Fruit fly (Drosophila melanogaster) whole organism, prepupa: ENCODE measurements around the gene CG8319.

ENCODE experiments used
- CG10631 ChIP-seq: fragments of 200-800 bp; sonication (Bioruptor generic); optimal IDR thresholded peaks from 2 replicates; lab custom pipeline; 2016; ENCODE audit warnings: missing biosample characterization, missing genetic modification characterization
- CG10669 ChIP-seq: fragments of 200-800 bp; sonication (Bioruptor generic); optimal IDR thresholded peaks from 3 replicates; lab custom pipeline; 2018; ENCODE audit warnings: missing biosample characterization, mild to moderate bottlenecking, missing genetic modification characterization, moderate library complexity
- CG11762 ChIP-seq: fragments of 200-800 bp; sonication (Bioruptor generic); optimal IDR thresholded peaks from 3 replicates; lab custom pipeline; 2016; ENCODE audit warnings: missing biosample characterization, missing genetic modification characterization; ENCODE audit not compliant: insufficient read depth
- CG11902 ChIP-seq: fragments of 200-800 bp; sonication (Bioruptor generic); optimal IDR thresholded peaks from 3 replicates; lab custom pipeline; 2016; ENCODE audit warnings: missing biosample characterization, missing genetic modification characterization
- CG15336 ChIP-seq: fragments of 200-800 bp; sonication (Bioruptor generic); IDR thresholded peaks from 2 replicates; pipeline ENCODE4 v1.3.6; 2022; ENCODE audit warnings: missing biosample characterization, missing genetic modification characterization
- CG1621 ChIP-seq: fragments of 200-800 bp; sonication (Bioruptor generic); optimal IDR thresholded peaks from 3 replicates; lab custom pipeline; 2018; ENCODE audit warnings: missing biosample characterization, mild to moderate bottlenecking, missing genetic modification characterization
- CG16779 ChIP-seq: fragments of 200-800 bp; sonication (Bioruptor generic); optimal IDR thresholded peaks from 3 replicates; lab custom pipeline; 2017; ENCODE audit warnings: missing biosample characterization, mild to moderate bottlenecking, missing genetic modification characterization
- CG31627 ChIP-seq: fragments of 200-800 bp; sonication (Bioruptor generic); optimal IDR thresholded peaks from 3 replicates; lab custom pipeline; 2016; ENCODE audit warnings: missing biosample characterization, missing genetic modification characterization
- CG32006 ChIP-seq: fragments of 200-800 bp; sonication (Bioruptor generic); optimal IDR thresholded peaks from 3 replicates; lab custom pipeline; 2017; ENCODE audit warnings: missing biosample characterization, mild to moderate bottlenecking, missing genetic modification characterization
- CG34406 ChIP-seq: fragments of 200-800 bp; sonication (Bioruptor generic); optimal IDR thresholded peaks from 3 replicates; lab custom pipeline; 2016; ENCODE audit warnings: missing biosample characterization, missing genetic modification characterization
- CG3919 ChIP-seq: fragments of 200-800 bp; sonication (Bioruptor generic); optimal IDR thresholded peaks from 3 replicates; lab custom pipeline; 2016; ENCODE audit warnings: missing biosample characterization, missing genetic modification characterization
- CG4318 ChIP-seq: fragments of 200-800 bp; sonication (Bioruptor generic); optimal IDR thresholded peaks from 3 replicates; lab custom pipeline; 2017; ENCODE audit warnings: missing biosample characterization, mild to moderate bottlenecking, missing genetic modification characterization
- CG6163 ChIP-seq: fragments of 200-800 bp; sonication (Bioruptor generic); IDR thresholded peaks from 3 replicates; pipeline ENCODE4 v1.3.6; 2022; ENCODE audit warnings: missing biosample characterization, missing genetic modification characterization
- CG6276 ChIP-seq: fragments of 200-800 bp; sonication (Bioruptor generic); optimal IDR thresholded peaks from 2 replicates; lab custom pipeline; 2017; ENCODE audit warnings: missing biosample characterization, mild to moderate bottlenecking, missing genetic modification characterization
- CG6808 ChIP-seq: fragments of 200-800 bp; sonication (Bioruptor generic); optimal IDR thresholded peaks from 3 replicates; lab custom pipeline; 2017; ENCODE audit warnings: missing biosample characterization, missing genetic modification characterization, mild to moderate bottlenecking, moderate library complexity, missing genetic modification reagents
- CG6854 ChIP-seq: fragments of 200-800 bp; sonication (Bioruptor generic); optimal IDR thresholded peaks from 2 replicates; lab custom pipeline; 2017; ENCODE audit warnings: missing biosample characterization, mild to moderate bottlenecking, missing genetic modification characterization
- CG7368 ChIP-seq: fragments of 200-800 bp; sonication (Bioruptor generic); optimal IDR thresholded peaks from 3 replicates; lab custom pipeline; 2016; ENCODE audit warnings: missing biosample characterization, missing genetic modification characterization
- CG8119 ChIP-seq: fragments of 200-800 bp; sonication (Bioruptor generic); IDR thresholded peaks from 3 replicates; pipeline ENCODE4 v1.3.6; 2022; ENCODE audit warnings: missing biosample characterization, missing genetic modification characterization
- CG9139 ChIP-seq: fragments of 200-800 bp; sonication (Bioruptor generic); optimal IDR thresholded peaks from 3 replicates; lab custom pipeline; 2017; ENCODE audit warnings: missing biosample characterization, mild to moderate bottlenecking, missing genetic modification characterization
- Eip75B ChIP-seq: fragments of 200-800 bp; sonication (Bioruptor generic); optimal IDR thresholded peaks from 3 replicates; lab custom pipeline; 2016; ENCODE audit warnings: missing biosample characterization, missing genetic modification characterization
- Gug ChIP-seq: fragments of 200-800 bp; sonication (Bioruptor generic); IDR thresholded peaks from 2 replicates; pipeline ENCODE4 v1.3.6; 2022; ENCODE audit warnings: missing biosample characterization, missing genetic modification characterization
- Hr38 ChIP-seq: sonication (Bioruptor generic); optimal IDR thresholded peaks from 2 replicates; lab custom pipeline; 2016; ENCODE audit warnings: missing biosample characterization, missing genetic modification characterization
- Hr4 ChIP-seq: fragments of 200-800 bp; sonication (Bioruptor generic); optimal IDR thresholded peaks from 3 replicates; lab custom pipeline; 2016; ENCODE audit warnings: missing biosample characterization, missing genetic modification characterization
- Lpt ChIP-seq: fragments of 200-800 bp; sonication (Bioruptor generic); optimal IDR thresholded peaks from 3 replicates; lab custom pipeline; 2016; ENCODE audit warnings: missing biosample characterization, missing genetic modification characterization
- Met ChIP-seq: fragments of 200-800 bp; sonication (Bioruptor generic); optimal IDR thresholded peaks from 3 replicates; lab custom pipeline; 2016; ENCODE audit warnings: missing biosample characterization, missing genetic modification characterization
- Sox14 ChIP-seq: fragments of 200-800 bp; sonication (Bioruptor generic); optimal IDR thresholded peaks from 3 replicates; lab custom pipeline; 2016; ENCODE audit warnings: missing biosample characterization, missing genetic modification characterization
- achi ChIP-seq: fragments of 200-800 bp; sonication (Bioruptor generic); optimal IDR thresholded peaks from 3 replicates; lab custom pipeline; 2016; ENCODE audit warnings: missing biosample characterization, missing genetic modification characterization
- dsx ChIP-seq: fragments of 200-800 bp; optimal IDR thresholded peaks from 3 replicates; lab custom pipeline; 2019; ENCODE audit warnings: missing biosample characterization, mild to moderate bottlenecking, missing genetic modification characterization, moderate library complexity; ENCODE audit not compliant: poor library complexity, severe bottlenecking
- fd59A ChIP-seq: fragments of 200-800 bp; sonication (Bioruptor generic); optimal IDR thresholded peaks from 2 replicates; lab custom pipeline; 2017; ENCODE audit warnings: missing biosample characterization, mild to moderate bottlenecking, missing genetic modification characterization, missing genetic modification reagents
- fkh ChIP-seq: fragments of 200-800 bp; sonication (Bioruptor generic); optimal IDR thresholded peaks from 3 replicates; lab custom pipeline; 2017; ENCODE audit warnings: missing biosample characterization, mild to moderate bottlenecking, missing genetic modification characterization, moderate library complexity
- lz ChIP-seq: fragments of 200-800 bp; sonication (Bioruptor generic); optimal IDR thresholded peaks from 3 replicates; lab custom pipeline; 2016; ENCODE audit warnings: missing biosample characterization, missing genetic modification characterization
- net ChIP-seq: fragments of 200-800 bp; sonication (Bioruptor generic); optimal IDR thresholded peaks from 3 replicates; lab custom pipeline; 2016; ENCODE audit warnings: missing biosample characterization, missing genetic modification characterization
- spab ChIP-seq: fragments of 200-800 bp; sonication (Bioruptor generic); optimal IDR thresholded peaks from 2 replicates; lab custom pipeline; 2017; ENCODE audit warnings: missing biosample characterization, mild to moderate bottlenecking, missing genetic modification characterization, missing genetic modification reagents
- ss ChIP-seq, 2 experiments: fragments of 200-800 bp; sonication (Bioruptor generic); optimal IDR thresholded peaks; 2 replicates in 1 of 2; 3 replicates in 1 of 2; lab custom pipeline; 2017 to 2018; ENCODE audit warnings: mild to moderate bottlenecking in 2 of 2, missing biosample characterization in 2 of 2, missing genetic modification characterization in 2 of 2, moderate library complexity in 1 of 2
- svp ChIP-seq: fragments of 200-800 bp; sonication (Bioruptor generic); peaks from one replicate; lab custom pipeline; 2016; ENCODE audit warnings: missing biosample characterization, missing genetic modification characterization
- vri ChIP-seq: fragments of 200-800 bp; sonication (Bioruptor generic); optimal IDR thresholded peaks from 3 replicates; lab custom pipeline; 2016; ENCODE audit warnings: missing biosample characterization, mild to moderate bottlenecking, missing genetic modification characterization

The CG8319 gene

dm6 chr3R:9646104-9646707, 19.1 kb downstream of the CG8319 start, which contains the start of gene Fst:
Gene Fst, minus strand, starts transcription at chr3R:9646154.
- TF ChIP-seq fkh (GFP tag; lab: Kevin White, UChicago) (peak; percentile 38), Lpt (GFP tag; lab: Kevin White, UChicago) (no peak), svp (GFP tag; lab: Kevin White, UChicago) (peak; percentile 1), spab (GFP tag; lab: Kevin White, UChicago) (no peak), Met (GFP tag; lab: Kevin White, UChicago) (no peak), CG4318 (GFP tag; lab: Kevin White, UChicago) (no peak), Eip75B (GFP tag; lab: Kevin White, UChicago) (no peak), CG8119 (GFP tag; lab: Robert Waterston, UW) (no peak), Sox14 (GFP tag; lab: Kevin White, UChicago) (no peak), vri (GFP tag; lab: Kevin White, UChicago) (peak; percentile 40)

DNA sequence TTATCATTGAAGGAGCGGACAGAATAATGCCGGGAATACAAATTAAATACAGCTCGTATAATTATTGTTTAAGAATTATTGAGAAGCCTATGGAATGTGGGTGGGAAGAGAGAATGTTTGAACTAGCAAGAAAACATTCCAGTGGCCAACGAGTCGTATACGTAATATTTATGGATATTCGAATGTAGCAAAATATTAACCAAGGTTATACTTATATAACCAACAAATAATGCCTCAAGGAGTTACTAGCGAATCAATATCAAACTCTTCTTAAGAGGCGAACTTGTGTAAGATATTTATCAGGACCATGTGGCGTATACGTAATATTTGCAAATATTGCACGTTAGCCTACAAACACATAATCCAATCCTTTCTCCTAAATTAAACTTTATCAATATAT, 38.3 kb downstream of the CG8319 start:
- TF ChIP-seq CG10669 (GFP tag; lab: Kevin White, UChicago) = no peak
- TF ChIP-seq Hr38 = no peak
- no peak for TF ChIP-seq dsx (GFP tag; lab: Kevin White, UChicago)
- no peak for TF ChIP-seq CG6854
- TF ChIP-seq Gug (GFP tag; lab: Robert Waterston, UW) = no peak
- no peak for TF ChIP-seq CG34406 (GFP tag; lab: Kevin White, UChicago)
- TF ChIP-seq net (GFP tag; lab: Kevin White, UChicago) = no peak
- no peak for TF ChIP-seq CG15336
- TF ChIP-seq CG6808 (GFP tag; lab: Kevin White, UChicago) = no peak

dm6 chr3R:9673207-9673606, 46.1 kb downstream of the CG8319 start:
- no peak for TF ChIP-seq Met (GFP tag; lab: Kevin White, UChicago)
- no peak for TF ChIP-seq CG11762 (GFP tag; lab: Kevin White, UChicago)
- TF ChIP-seq vri (GFP tag; lab: Kevin White, UChicago) = no peak
- no peak for TF ChIP-seq lz (GFP tag; lab: Kevin White, UChicago)
- TF ChIP-seq CG11902 (GFP tag; lab: Kevin White, UChicago) = no peak
- no peak for TF ChIP-seq fd59A (GFP tag; lab: Kevin White, UChicago)
- no peak for TF ChIP-seq CG1621 (tag; lab: Kevin White, UChicago)
- no peak for TF ChIP-seq CG3919 (GFP tag; lab: Kevin White, UChicago)
- TF ChIP-seq Eip75B (GFP tag; lab: Kevin White, UChicago) = no peak
- no peak for TF ChIP-seq spab (GFP tag; lab: Kevin White, UChicago)
- no peak for TF ChIP-seq Gug (GFP tag; lab: Robert Waterston, UW)
- TF ChIP-seq CG15336 = no peak
- TF ChIP-seq dsx (GFP tag; lab: Kevin White, UChicago) = no peak

DNA sequence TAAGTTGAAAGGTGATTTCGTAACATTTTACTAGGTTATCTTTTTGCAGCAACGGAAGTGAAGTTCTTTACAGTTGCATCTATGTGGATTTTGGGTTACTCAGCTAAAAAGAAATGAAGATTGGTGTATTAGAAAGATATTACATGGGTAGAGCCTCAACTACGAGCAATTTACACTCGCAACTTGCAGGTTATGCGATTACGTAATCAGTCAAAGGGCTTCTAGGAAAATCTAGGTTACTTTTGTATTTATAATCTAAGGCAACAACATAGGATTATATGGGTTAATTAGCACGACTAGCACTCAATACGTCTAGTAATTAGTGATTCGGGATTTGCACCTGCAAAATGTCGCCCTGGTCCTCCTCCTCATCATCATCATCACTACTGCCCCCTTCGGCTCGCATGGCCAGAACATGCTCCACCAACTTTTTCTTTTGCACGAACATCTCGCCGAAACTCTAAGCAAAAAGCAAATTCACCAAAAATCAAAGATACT, 47.1 kb downstream of the CG8319 start, which contains the start of gene Dhc1:
Gene Dhc1 (minus strand): TSS at position 448 of the 498 bp plus-strand sequence.
- no peak for TF ChIP-seq CG6276 (GFP tag; lab: Kevin White, UChicago)
- TF ChIP-seq CG9139 (GFP tag; lab: Kevin White, UChicago) = no peak
- TF ChIP-seq CG31627 (GFP tag; lab: Kevin White, UChicago) = no peak
- TF ChIP-seq achi (GFP tag; lab: Kevin White, UChicago) = no peak
- no peak for TF ChIP-seq CG7368 (GFP tag; lab: Kevin White, UChicago)
- TF ChIP-seq CG32006 (GFP tag; lab: Kevin White, UChicago) = no peak
- no peak for TF ChIP-seq CG10631 (GFP tag; lab: Kevin White, UChicago)
- TF ChIP-seq CG11902 (GFP tag; lab: Kevin White, UChicago) = no peak
- TF ChIP-seq CG6808 (GFP tag; lab: Kevin White, UChicago) = no peak
- no peak for TF ChIP-seq CG15336
- TF ChIP-seq CG16779 (tag; lab: Kevin White, UChicago) = no peak
- TF ChIP-seq ss (GFP tag; optimal IDR thresholded peaks at IDR 0.05; lab: Kevin White, UChicago) = no peak
- TF ChIP-seq Met (GFP tag; lab: Kevin White, UChicago) = no peak
- no peak for TF ChIP-seq CG6854
- TF ChIP-seq svp (GFP tag; lab: Kevin White, UChicago) = no peak
- TF ChIP-seq net (GFP tag; lab: Kevin White, UChicago) = no peak
- no peak for TF ChIP-seq Hr4 (GFP tag; lab: Kevin White, UChicago)
- no peak for TF ChIP-seq CG34406 (GFP tag; lab: Kevin White, UChicago)
- TF ChIP-seq CG11762 (GFP tag; lab: Kevin White, UChicago) = no peak
- no peak for TF ChIP-seq CG6163
